Fruit fly (Drosophila melanogaster): ENCODE results near the gene CG42366.
A peak's percentile ranks its signal among the peaks of the same experiment; 100 is the strongest.

DNA sequence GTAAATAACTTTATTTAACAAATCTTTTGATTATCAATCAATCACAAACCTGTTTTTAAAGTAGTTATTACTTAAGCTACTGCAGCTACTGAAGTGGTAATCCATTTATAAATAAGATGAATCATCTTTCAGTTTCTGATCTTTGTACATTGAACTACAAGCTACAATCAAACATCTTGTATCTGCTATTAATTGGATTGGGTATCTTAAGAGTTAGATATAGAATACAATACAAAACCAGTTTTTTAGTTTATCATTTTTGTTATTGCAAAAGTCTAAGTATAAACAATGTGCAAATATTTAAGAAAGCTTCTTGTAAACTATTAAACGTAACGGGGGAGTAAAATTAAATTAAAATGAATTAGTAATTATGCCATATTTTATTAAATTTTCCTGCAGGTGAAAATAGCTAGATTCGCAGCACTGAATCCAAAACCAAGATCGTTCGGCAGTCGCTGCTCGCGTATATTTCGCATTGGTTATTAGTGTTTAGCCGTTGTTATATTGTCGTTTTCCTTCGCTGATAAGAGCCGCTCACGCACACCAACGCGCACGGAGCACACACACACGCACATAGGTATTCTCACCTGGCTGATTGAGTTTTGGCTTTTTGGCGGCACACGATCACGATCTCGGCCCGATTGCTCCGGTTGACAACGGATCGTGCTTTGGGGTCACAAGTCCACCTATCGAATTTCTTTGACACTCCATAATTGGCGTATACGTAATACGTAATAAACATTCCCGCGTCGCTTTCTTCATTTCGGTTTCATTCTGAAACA lies 23.0 kb downstream of the CG42366 start:
- TF ChIP-seq tai (GFP tag; optimal IDR thresholded peaks at IDR 0.05) (no peak), Dif (GFP tag; optimal IDR thresholded peaks at IDR 0.05; ENCODE audit: partially characterized antibody) (no peak), Dfd (GFP tag; optimal IDR thresholded peaks at IDR 0.05) (no peak), CrebA (GFP tag; optimal IDR thresholded peaks at IDR 0.05; ENCODE audit: borderline replicate concordance) (no peak), h (GFP tag; optimal IDR thresholded peaks at IDR 0.05) (peak; percentile 85), pan (optimal IDR thresholded peaks at IDR 0.05) (no peak), Abd-B (GFP tag; optimal IDR thresholded peaks at IDR 0.05) (no peak), N (GFP tag; optimal IDR thresholded peaks at IDR 0.05) (no peak), dsf (GFP tag; optimal IDR thresholded peaks at IDR 0.05; ENCODE audit: borderline replicate concordance) (no peak), lola (GFP tag; optimal IDR thresholded peaks at IDR 0.05) (no peak), fru (GFP tag; optimal IDR thresholded peaks at IDR 0.05) (no peak)
